Worm (Caenorhabditis elegans): ENCODE data around the gene klp-7.

DNA sequence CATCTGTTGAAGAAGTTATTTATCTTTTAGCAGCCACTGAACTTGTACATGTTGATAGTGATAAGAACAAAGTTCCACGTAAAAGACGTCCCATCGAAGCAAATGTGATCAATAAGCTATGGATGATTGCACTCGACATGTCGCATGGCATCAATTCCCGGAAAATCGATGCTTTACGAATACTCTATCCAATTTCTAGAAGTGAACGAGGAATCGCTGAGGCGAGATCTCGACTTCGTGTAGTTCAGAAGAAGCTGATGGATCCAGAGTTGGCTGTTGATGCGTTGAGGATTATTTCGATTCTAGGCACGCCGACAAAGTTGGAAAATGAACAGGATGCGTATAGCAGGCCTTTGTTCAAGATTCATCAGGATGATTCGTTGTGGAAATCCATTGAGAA is 36.0 kb upstream of the klp-7 start:
- TF ChIP-seq unc-62 (GFP tag; optimal IDR thresholded peaks at IDR 0.05 in 1 of 2), result peak in 1 of 2 experiments; percentile 58
- no peak for TF ChIP-seq unc-62 (tag; optimal IDR thresholded peaks at IDR 0.05)
- no peak for TF ChIP-seq D1046.2 (GFP tag; IDR thresholded peaks at IDR 0.05)
- TF ChIP-seq unc-130 (GFP tag; optimal IDR thresholded peaks at IDR 0.05), result no peak
- TF ChIP-seq nhr-11 (tag; optimal IDR thresholded peaks at IDR 0.05), result no peak
- TF ChIP-seq nhr-237 (tag; optimal IDR thresholded peaks at IDR 0.05), result no peak
- TF ChIP-seq fos-1 (tag; optimal IDR thresholded peaks at IDR 0.05), result no peak
- no peak for TF ChIP-seq dmd-8 (GFP tag; IDR thresholded peaks at IDR 0.05)
- TF ChIP-seq mdl-1 (tag; optimal IDR thresholded peaks at IDR 0.05), result no peak
- TF ChIP-seq fkh-10 (GFP tag; optimal IDR thresholded peaks at IDR 0.05), result no peak
- TF ChIP-seq zag-1 (tag; optimal IDR thresholded peaks at IDR 0.05), result no peak
- no peak for TF ChIP-seq sdz-12 (GFP tag; optimal IDR thresholded peaks at IDR 0.05)
